Fruit fly (Drosophila melanogaster) whole organism, embryonic: ENCODE results near the gene CG34107.

Experiments
- Atf6 ChIP-seq: fragments of 200-800 bp; sonication (Bioruptor generic); IDR thresholded peaks from 2 replicates; pipeline ENCODE4 v1.3.6; 2022; ENCODE audit warnings: missing biosample characterization, missing genetic modification characterization
- CG10209 ChIP-seq: fragments of 200-800 bp; sonication (Bioruptor generic); optimal IDR thresholded peaks from 3 replicates; lab custom pipeline; 2017; ENCODE audit warnings: missing biosample characterization, mild to moderate bottlenecking, missing genetic modification characterization, missing genetic modification reagents
- CG10979 ChIP-seq: fragments of 200-800 bp; sonication (Bioruptor generic); optimal IDR thresholded peaks from 2 replicates; lab custom pipeline; 2018; ENCODE audit warnings: missing biosample characterization, mild to moderate bottlenecking, missing genetic modification characterization, moderate library complexity
- CG12659 ChIP-seq: fragments of 200-800 bp; sonication (Bioruptor generic); optimal IDR thresholded peaks from 3 replicates; lab custom pipeline; 2017; ENCODE audit warnings: mild to moderate bottlenecking, missing biosample characterization, missing genetic modification reagents, missing genetic modification characterization
- CG13287 ChIP-seq: fragments of 200-800 bp; sonication (Bioruptor generic); IDR thresholded peaks from 2 replicates; pipeline ENCODE4 v1.3.6; 2022; ENCODE audit warnings: missing biosample characterization, missing genetic modification characterization; ENCODE audit not compliant: partially characterized antibody
- CG13775 ChIP-seq: fragments of 200-800 bp; sonication (Bioruptor generic); optimal IDR thresholded peaks from 3 replicates; lab custom pipeline; 2017; ENCODE audit warnings: missing biosample characterization, mild to moderate bottlenecking, missing genetic modification characterization
- CG14965 ChIP-seq: fragments of 200-800 bp; sonication (Bioruptor generic); optimal IDR thresholded peaks from 2 replicates; lab custom pipeline; 2016; ENCODE audit warnings: missing biosample characterization, missing genetic modification characterization, borderline replicate concordance
- CG15073 ChIP-seq: fragments of 200-800 bp; sonication (Bioruptor generic); optimal IDR thresholded peaks from 2 replicates; lab custom pipeline; 2016; ENCODE audit warnings: missing biosample characterization, missing genetic modification characterization
- CG16813 ChIP-seq: fragments of 200-800 bp; sonication (Bioruptor generic); IDR thresholded peaks from 3 replicates; pipeline ENCODE4 v1.3.6; 2022; ENCODE audit warnings: missing biosample characterization, missing genetic modification characterization; ENCODE audit not compliant: partially characterized antibody
- CG17186 ChIP-seq: fragments of 200-800 bp; sonication (Bioruptor generic); optimal IDR thresholded peaks from 3 replicates; lab custom pipeline; 2017; ENCODE audit warnings: missing biosample characterization, missing genetic modification reagents, missing genetic modification characterization
- CG3163 ChIP-seq: fragments of 200-800 bp; sonication (Bioruptor generic); optimal IDR thresholded peaks from 3 replicates; lab custom pipeline; 2016; ENCODE audit warnings: missing biosample characterization, missing genetic modification characterization
- CG3726 ChIP-seq: fragments of 200-800 bp; sonication (Bioruptor generic); IDR thresholded peaks from 3 replicates; pipeline ENCODE4, ENCODE4 v1.3.6; 2022; ENCODE audit warnings: missing biosample characterization, missing genetic modification characterization
- CG6791 ChIP-seq: fragments of 200-800 bp; sonication (Bioruptor generic); IDR thresholded peaks from 3 replicates; pipeline ENCODE4 v1.3.6; 2022; ENCODE audit warnings: missing biosample characterization, missing genetic modification characterization; ENCODE audit not compliant: partially characterized antibody
- CG8359 ChIP-seq: fragments of 200-800 bp; sonication (Bioruptor generic); optimal IDR thresholded peaks from 2 replicates; lab custom pipeline; 2017; ENCODE audit warnings: missing biosample characterization, mild to moderate bottlenecking, missing genetic modification characterization, borderline replicate concordance
- CG8765 ChIP-seq: fragments of 200-800 bp; sonication (Bioruptor generic); IDR thresholded peaks from 2 replicates; pipeline ENCODE4 v1.3.6; 2022; ENCODE audit warnings: missing biosample characterization, missing genetic modification characterization
- CG9215 ChIP-seq: fragments of 200-800 bp; sonication (Bioruptor generic); IDR thresholded peaks from 2 replicates; pipeline ENCODE4 v1.3.6; 2022; ENCODE audit warnings: missing biosample characterization, missing genetic modification characterization
- CHES-1-like ChIP-seq: fragments of 200-800 bp; sonication (Bioruptor generic); optimal IDR thresholded peaks from 2 replicates; lab custom pipeline; 2016; ENCODE audit warnings: missing biosample characterization, missing genetic modification characterization
- D ChIP-seq, 2 experiments: fragments of 200-800 bp in 1 of 2; fragments of >200 bp in 1 of 2; sonication (Bioruptor generic) in 1 of 2; optimal IDR thresholded peaks; 2 replicates in 1 of 2; 3 replicates in 1 of 2; lab custom pipeline; 2017; ENCODE audit warnings: mild to moderate bottlenecking in 1 of 2, missing biosample characterization in 1 of 2, missing genetic modification characterization in 1 of 2, missing genetic modification reagents in 1 of 2
- Dad ChIP-seq: fragments of 200-800 bp; sonication (Bioruptor generic); optimal IDR thresholded peaks from 3 replicates; lab custom pipeline; 2016; ENCODE audit warnings: missing biosample characterization, missing genetic modification characterization
- Drgx ChIP-seq: fragments of 200-800 bp; sonication (Bioruptor generic); IDR thresholded peaks from 2 replicates; pipeline ENCODE4 v1.3.6; 2022; ENCODE audit warnings: missing biosample characterization, missing genetic modification characterization
- Ets97D ChIP-seq: fragments of 200-800 bp; sonication (Bioruptor generic); optimal IDR thresholded peaks from 3 replicates; lab custom pipeline; 2016; ENCODE audit warnings: missing biosample characterization, missing genetic modification characterization
- Hand ChIP-seq: fragments of 200-800 bp; sonication (Bioruptor generic); optimal IDR thresholded peaks from 2 replicates; lab custom pipeline; 2017; ENCODE audit warnings: mild to moderate bottlenecking, missing biosample characterization, missing genetic modification reagents, missing genetic modification characterization
- HmgZ ChIP-seq: fragments of 200-800 bp; sonication (Bioruptor generic); optimal IDR thresholded peaks from 2 replicates; lab custom pipeline; 2018; ENCODE audit warnings: missing biosample characterization, mild to moderate bottlenecking, missing genetic modification characterization
- NC2β ChIP-seq: fragments of 200-800 bp; sonication (Bioruptor generic); optimal IDR thresholded peaks from 2 replicates; lab custom pipeline; 2016; ENCODE audit warnings: missing biosample characterization, missing genetic modification characterization
- NFAT ChIP-seq: fragments of 200-800 bp; sonication (Bioruptor generic); IDR thresholded peaks from 2 replicates; pipeline ENCODE4 v1.3.6; 2022; ENCODE audit warnings: missing biosample characterization, missing genetic modification characterization
- Nf-YA ChIP-seq: fragments of 200-800 bp; sonication (Bioruptor generic); IDR thresholded peaks from 2 replicates; pipeline ENCODE4 v1.3.6; 2022; ENCODE audit warnings: missing biosample characterization, missing genetic modification characterization
- Ptx1 ChIP-seq: fragments of 200-800 bp; sonication (Bioruptor generic); IDR thresholded peaks from 2 replicates; pipeline ENCODE4 v1.3.6; 2022; ENCODE audit warnings: missing biosample characterization, missing genetic modification characterization
- Rfx ChIP-seq: fragments of 200-800 bp; sonication (Bioruptor generic); IDR thresholded peaks from 2 replicates; pipeline ENCODE4 v1.3.6; 2022; ENCODE audit warnings: missing biosample characterization, missing genetic modification characterization
- Six4 ChIP-seq: fragments of 200-800 bp; sonication (Bioruptor generic); optimal IDR thresholded peaks from 2 replicates; lab custom pipeline; 2016; ENCODE audit warnings: missing biosample characterization, missing genetic modification characterization
- Usf ChIP-seq: fragments of 200-800 bp; sonication (Bioruptor generic); optimal IDR thresholded peaks from 2 replicates; lab custom pipeline; 2017; ENCODE audit warnings: missing genotype, missing biosample characterization, missing genetic modification characterization
- YL-1 ChIP-seq: fragments of 200-800 bp; sonication (Bioruptor generic); optimal IDR thresholded peaks from 3 replicates; lab custom pipeline; 2017; ENCODE audit warnings: missing biosample characterization, mild to moderate bottlenecking, missing genetic modification characterization
- ac ChIP-seq: fragments of 200-800 bp; sonication (Bioruptor generic); optimal IDR thresholded peaks from 3 replicates; lab custom pipeline; 2017; ENCODE audit warnings: missing biosample characterization, mild to moderate bottlenecking, missing genetic modification characterization
- ara ChIP-seq: fragments of 200-800 bp; sonication (Bioruptor generic); IDR thresholded peaks from 2 replicates; pipeline ENCODE4 v1.3.6; 2022; ENCODE audit warnings: missing biosample characterization, missing genetic modification characterization
- bcd ChIP-seq: fragments of 200-800 bp; sonication (Bioruptor generic); optimal IDR thresholded peaks from 2 replicates; lab custom pipeline; 2017; ENCODE audit warnings: missing biosample characterization, mild to moderate bottlenecking, missing genetic modification characterization
- btn ChIP-seq: fragments of 200-800 bp; sonication (Bioruptor generic); optimal IDR thresholded peaks from 2 replicates; lab custom pipeline; 2016; ENCODE audit warnings: missing biosample characterization, missing genetic modification characterization
- crc ChIP-seq: fragments of 200-800 bp; sonication (Bioruptor generic); optimal IDR thresholded peaks from 2 replicates; lab custom pipeline; 2016; ENCODE audit warnings: missing biosample characterization, missing genetic modification characterization
- dmrt11E ChIP-seq: fragments of 200-800 bp; sonication (Bioruptor generic); optimal IDR thresholded peaks from 3 replicates; lab custom pipeline; 2018; ENCODE audit warnings: missing biosample characterization, mild to moderate bottlenecking, missing genetic modification characterization, moderate library complexity
- dmrt99B ChIP-seq: fragments of 200-800 bp; sonication (Bioruptor generic); optimal IDR thresholded peaks from 2 replicates; lab custom pipeline; 2018; ENCODE audit warnings: missing biosample characterization, mild to moderate bottlenecking, missing genetic modification characterization, moderate library complexity
- dysf ChIP-seq: fragments of 200-800 bp; sonication (Bioruptor generic); IDR thresholded peaks from 3 replicates; pipeline ENCODE4 v1.3.6; 2022; ENCODE audit warnings: missing biosample characterization, missing genetic modification characterization
- ems ChIP-seq: fragments of 200-800 bp; sonication (Bioruptor generic); optimal IDR thresholded peaks from 3 replicates; lab custom pipeline; 2016; ENCODE audit warnings: missing biosample characterization, missing genetic modification characterization
- esg ChIP-seq: fragments of 200-800 bp; sonication (Bioruptor generic); conservative IDR thresholded peaks from 2 replicates; pipeline ENCODE4 v1.3.6; 2022; ENCODE audit warnings: missing biosample characterization, missing genetic modification characterization
- gro ChIP-seq: fragments of 200-800 bp; sonication (Bioruptor generic); optimal IDR thresholded peaks from 2 replicates; lab custom pipeline; 2016; ENCODE audit warnings: missing biosample characterization, missing genetic modification characterization
- knrl ChIP-seq: fragments of 200-800 bp; sonication (Bioruptor generic); IDR thresholded peaks from 3 replicates; pipeline ENCODE4 v1.3.6; 2022; ENCODE audit warnings: missing biosample characterization, missing genetic modification characterization; ENCODE audit not compliant: partially characterized antibody
- luna ChIP-seq: fragments of 200-800 bp; sonication (Bioruptor generic); optimal IDR thresholded peaks from 2 replicates; lab custom pipeline; 2016; ENCODE audit warnings: missing biosample characterization, missing genetic modification characterization
- onecut ChIP-seq: fragments of 200-800 bp; sonication (Bioruptor generic); IDR thresholded peaks from 2 replicates; pipeline ENCODE4 v1.3.6; 2022; ENCODE audit warnings: missing biosample characterization, missing genetic modification characterization
- pzg ChIP-seq: fragments of 200-800 bp; sonication (Bioruptor generic); optimal IDR thresholded peaks from 3 replicates; lab custom pipeline; 2018; ENCODE audit warnings: missing biosample characterization, mild to moderate bottlenecking, missing genetic modification characterization, moderate library complexity
- rib ChIP-seq: fragments of 200-800 bp; sonication (Bioruptor generic); IDR thresholded peaks from 2 replicates; pipeline ENCODE4 v1.3.6; 2022; ENCODE audit warnings: missing biosample characterization, missing genetic modification characterization
- sd ChIP-seq: fragments of 200-800 bp; sonication (Bioruptor generic); optimal IDR thresholded peaks from 3 replicates; lab custom pipeline; 2018; ENCODE audit warnings: missing biosample characterization, mild to moderate bottlenecking, missing genetic modification characterization, moderate library complexity
- wek ChIP-seq: fragments of 200-800 bp; sonication (Bioruptor generic); optimal IDR thresholded peaks from 3 replicates; lab custom pipeline; 2018; ENCODE audit warnings: missing biosample characterization, mild to moderate bottlenecking, missing genetic modification characterization, moderate library complexity

CG34107 gene

DNA sequence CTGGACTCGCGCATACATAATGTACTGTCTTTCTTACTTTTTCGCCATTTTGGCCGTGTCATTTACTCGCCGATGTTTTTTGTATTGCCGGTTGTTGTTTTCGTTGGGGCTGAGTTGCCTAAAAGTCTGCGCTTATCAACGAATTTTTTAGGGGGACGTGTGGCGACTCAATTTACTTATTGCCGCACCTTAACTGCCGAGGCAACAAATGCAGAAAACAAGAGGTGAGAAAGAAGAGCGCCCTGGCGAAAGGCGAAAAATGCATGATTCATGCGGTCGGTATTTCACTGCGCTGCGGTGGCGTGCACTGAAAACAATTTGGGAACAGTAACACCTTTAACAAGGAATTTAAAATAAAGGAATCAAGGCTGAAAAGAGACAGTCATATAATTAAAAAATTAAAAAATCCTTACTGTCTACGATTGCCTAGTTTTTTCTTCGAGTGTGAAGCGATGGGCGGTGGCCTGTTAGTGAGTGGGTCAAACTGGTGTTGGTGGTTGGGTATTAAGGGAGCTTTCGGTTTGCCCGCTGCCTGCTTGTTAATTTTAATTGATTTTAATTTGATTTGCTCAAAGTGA lies 44.2 kb downstream of the CG34107 start:
- TF ChIP-seq wek = no peak
- TF ChIP-seq ac (GFP tag; lab: Kevin White, UChicago) = no peak
- TF ChIP-seq crc = no peak
- no peak for TF ChIP-seq CG6791 (GFP tag; lab: Robert Waterston, UW)
- no peak for TF ChIP-seq CG8765 (GFP tag; lab: Robert Waterston, UW)
- peak; percentile 63 for TF ChIP-seq NFAT
- TF ChIP-seq bcd (GFP tag; lab: Kevin White, UChicago) = peak; percentile 59
- TF ChIP-seq Nf-YA (GFP tag; lab: Robert Waterston, UW) = peak; percentile 66; the same call in 1 of the 2 replicates
- no peak for TF ChIP-seq rib (GFP tag; lab: Robert Waterston, UW)
- TF ChIP-seq dysf = peak; percentile 85
- no peak for TF ChIP-seq CG13287
- no peak for TF ChIP-seq Ets97D
- TF ChIP-seq btn = peak; percentile 40
- TF ChIP-seq dmrt11E (tag; lab: Kevin White, UChicago) = no peak
- TF ChIP-seq Dad (GFP tag; lab: Kevin White, UChicago) = peak; percentile 48
- TF ChIP-seq HmgZ = peak; percentile 36
- TF ChIP-seq CG15073 (GFP tag; lab: Kevin White, UChicago) = no peak
- TF ChIP-seq D (optimal IDR thresholded peaks at IDR 0.05; lab: Kevin White, UChicago) = no peak
- TF ChIP-seq D (GFP tag; optimal IDR thresholded peaks at IDR 0.05; lab: Kevin White, UChicago) = peak; percentile 32
- TF ChIP-seq CG10979 (tag; lab: Kevin White, UChicago) = peak; percentile 56
- TF ChIP-seq onecut (GFP tag; lab: Robert Waterston, UW) = peak; percentile 37
- no peak for TF ChIP-seq Hand (GFP tag; lab: Kevin White, UChicago)
- no peak for TF ChIP-seq pzg (GFP tag; lab: Kevin White, UChicago)
- TF ChIP-seq CG17186 (GFP tag; lab: Kevin White, UChicago) = no peak
- TF ChIP-seq CG12659 (GFP tag; lab: Kevin White, UChicago) = peak; percentile 17
- peak; percentile 23 for TF ChIP-seq Usf (GFP tag; lab: Kevin White, UChicago)
- TF ChIP-seq sd (tag; lab: Kevin White, UChicago) = peak; percentile 88
- TF ChIP-seq luna = no peak
- TF ChIP-seq Rfx = peak; percentile 82
- TF ChIP-seq YL-1 (GFP tag; lab: Kevin White, UChicago) = no peak
- TF ChIP-seq ems (GFP tag; lab: Kevin White, UChicago) = peak; percentile 78
- TF ChIP-seq CG3163 (GFP tag; lab: Kevin White, UChicago) = no peak
- TF ChIP-seq esg (GFP tag; lab: Robert Waterston, UW) = peak; percentile 83
- TF ChIP-seq CG10209 (GFP tag; lab: Kevin White, UChicago) = peak; percentile 56
- TF ChIP-seq ara (GFP tag; lab: Robert Waterston, UW) = peak; percentile 71
- TF ChIP-seq CG13775 (GFP tag; lab: Kevin White, UChicago) = peak; percentile 22
- TF ChIP-seq dmrt99B (tag; lab: Kevin White, UChicago) = peak; percentile 80
- TF ChIP-seq CG14965 = peak; percentile 10
- peak; percentile 24 for TF ChIP-seq gro
- peak; percentile 85 for TF ChIP-seq Atf6 (GFP tag; lab: Robert Waterston, UW)
- TF ChIP-seq knrl (GFP tag; lab: Robert Waterston, UW) = no peak
- TF ChIP-seq NC2β (GFP tag; lab: Kevin White, UChicago) = peak; percentile 55
- peak; percentile 50 for TF ChIP-seq CG9215 (GFP tag; lab: Robert Waterston, UW)
- 0 out of 3 replicates have a peak, but pooled peaks have one; percentile 55 for TF ChIP-seq CG3726 (GFP tag; lab: Robert Waterston, UW)
- no peak for TF ChIP-seq CHES-1-like
- peak; percentile 85 for TF ChIP-seq Drgx (GFP tag; lab: Robert Waterston, UW)
- TF ChIP-seq CG16813 (GFP tag; lab: Robert Waterston, UW) = no peak
- TF ChIP-seq Ptx1 (GFP tag; lab: Robert Waterston, UW) = peak; percentile 80
- peak; percentile 18 for TF ChIP-seq CG8359 (GFP tag; lab: Kevin White, UChicago)
- peak; percentile 26 for TF ChIP-seq Six4 (GFP tag; lab: Kevin White, UChicago)
